Fruit fly (Drosophila melanogaster): ENCODE data around the gene CG44532.
A peak's percentile ranks its signal among the peaks of the same experiment; 100 is the strongest.

Gene CG44532

DNA sequence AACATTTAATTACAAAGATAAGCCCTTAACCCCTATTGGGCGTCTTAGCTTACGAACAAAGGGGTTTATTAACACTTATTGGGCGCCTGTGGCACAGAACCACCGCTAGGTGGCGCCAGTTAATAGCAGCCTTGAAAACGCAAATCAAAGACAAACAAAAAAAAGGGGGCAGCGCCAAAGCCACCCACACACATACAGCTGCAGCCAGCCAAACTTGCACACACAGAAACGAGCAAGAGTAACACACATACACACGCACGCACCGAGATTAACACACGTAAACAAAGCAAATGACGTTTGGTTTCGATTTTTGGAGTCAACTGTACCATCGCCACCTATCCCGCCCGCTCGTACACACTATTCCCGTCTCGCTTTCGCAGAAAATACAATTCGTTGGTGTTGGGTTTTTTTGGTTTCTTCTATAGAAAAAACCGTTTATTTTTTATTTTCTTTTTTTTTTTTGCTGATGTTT is 9.7 kb upstream of the CG44532 start (continued):
- TF ChIP-seq slou (GFP tag; optimal IDR thresholded peaks at IDR 0.05) = peak; percentile 9
- no peak for TF ChIP-seq CG30020 (tag; optimal IDR thresholded peaks at IDR 0.05)
- peak; percentile 12 for TF ChIP-seq scrt (GFP tag; optimal IDR thresholded peaks at IDR 0.05)
- no peak for TF ChIP-seq CG1529 (GFP tag; optimal IDR thresholded peaks at IDR 0.05)
- peak in 1 of 2 experiments; percentile 13 for TF ChIP-seq chif (GFP tag; optimal IDR thresholded peaks at IDR 0.05)
- TF ChIP-seq Ptx1 (GFP tag; IDR thresholded peaks at IDR 0.05) = peak; percentile 57; the same call in 1 of the 2 replicates
- 0 out of 2 replicates have a peak, but pooled peaks have one; percentile 23 for TF ChIP-seq unc-4 (GFP tag; IDR thresholded peaks at IDR 0.05; ENCODE audit: partially characterized antibody)
- no peak for TF ChIP-seq hbn (GFP tag; IDR thresholded peaks at IDR 0.05; ENCODE audit: partially characterized antibody)
- TF ChIP-seq NC2β (GFP tag; optimal IDR thresholded peaks at IDR 0.05) = no peak
- no peak for TF ChIP-seq Mad (GFP tag; optimal IDR thresholded peaks at IDR 0.05)
- peak; percentile 27 for TF ChIP-seq CG4282 (GFP tag; optimal IDR thresholded peaks at IDR 0.05)
- no peak for TF ChIP-seq CG15073 (GFP tag; optimal IDR thresholded peaks at IDR 0.05)
- TF ChIP-seq CG13775 (GFP tag; optimal IDR thresholded peaks at IDR 0.05) = no peak
- peak; percentile 24 for TF ChIP-seq CG2712 (tag; optimal IDR thresholded peaks at IDR 0.05)
- TF ChIP-seq knrl (GFP tag; IDR thresholded peaks at IDR 0.05; ENCODE audit: partially characterized antibody) = no peak
- TF ChIP-seq NC2α (GFP tag; optimal IDR thresholded peaks at IDR 0.05) = no peak
- no peak for TF ChIP-seq CG9609 (GFP tag; optimal IDR thresholded peaks at IDR 0.05)
- TF ChIP-seq mam (GFP tag; optimal IDR thresholded peaks at IDR 0.05) = no peak
- no peak for TF ChIP-seq jigr1 (GFP tag; IDR thresholded peaks at IDR 0.05)
- TF ChIP-seq CG4730 (GFP tag; IDR thresholded peaks at IDR 0.05) = no peak
- no peak for TF ChIP-seq pan (optimal IDR thresholded peaks at IDR 0.05)
- peak in 1 of 2 experiments; percentile 55 for TF ChIP-seq pan (GFP tag; optimal IDR thresholded peaks at IDR 0.05 in 1 of 2, IDR thresholded peaks at IDR 0.05 in 1 of 2)
- 0 out of 2 replicates have a peak, but pooled peaks have one; percentile 8 for TF ChIP-seq Nf-YA (GFP tag; IDR thresholded peaks at IDR 0.05)
- no peak for TF ChIP-seq CG9932 (GFP tag; IDR thresholded peaks at IDR 0.05)
- no peak for TF ChIP-seq wek (GFP tag; optimal IDR thresholded peaks at IDR 0.05)
- TF ChIP-seq GATAe (GFP tag; conservative IDR thresholded peaks at IDR 0.05) = no peak; the same call in 1 of the 2 replicates
- no peak for TF ChIP-seq luna (GFP tag; optimal IDR thresholded peaks at IDR 0.05)
- no peak for TF ChIP-seq ro (GFP tag; IDR thresholded peaks at IDR 0.05)
- TF ChIP-seq CG13296 (GFP tag; optimal IDR thresholded peaks at IDR 0.05) = peak; percentile 40
- TF ChIP-seq NfI (GFP tag; optimal IDR thresholded peaks at IDR 0.05) = peak; percentile 19
- TF ChIP-seq CG10321 (GFP tag; IDR thresholded peaks at IDR 0.05) = peak; percentile 83
- TF ChIP-seq ftz-f1 (GFP tag; optimal IDR thresholded peaks at IDR 0.05) = peak; percentile 96
- TF ChIP-seq grn (GFP tag; optimal IDR thresholded peaks at IDR 0.05) = no peak
- no peak for TF ChIP-seq CG3838 (GFP tag; optimal IDR thresholded peaks at IDR 0.05)
- TF ChIP-seq pnt (GFP tag; optimal IDR thresholded peaks at IDR 0.05) = no peak
- TF ChIP-seq CG8765 (GFP tag; IDR thresholded peaks at IDR 0.05) = no peak
- TF ChIP-seq Mes4 (GFP tag; optimal IDR thresholded peaks at IDR 0.05) = no peak
- TF ChIP-seq CG3065 (GFP tag; optimal IDR thresholded peaks at IDR 0.05) = peak; percentile 12
- peak; percentile 49 for TF ChIP-seq Meics (GFP tag; optimal IDR thresholded peaks at IDR 0.05)
- no peak for TF ChIP-seq maf-S (GFP tag; optimal IDR thresholded peaks at IDR 0.05)
- TF ChIP-seq Drgx (GFP tag; IDR thresholded peaks at IDR 0.05) = peak; percentile 68
- no peak for TF ChIP-seq Dll (GFP tag; IDR thresholded peaks at IDR 0.05; ENCODE audit: partially characterized antibody)
- peak; percentile 73; the same call in 2 of the 3 replicates for TF ChIP-seq ci (GFP tag; IDR thresholded peaks at IDR 0.05)
- TF ChIP-seq Rfx (GFP tag; IDR thresholded peaks at IDR 0.05) = peak; percentile 35
- no peak for TF ChIP-seq CG9817 (tag; optimal IDR thresholded peaks at IDR 0.05)
- peak; percentile 40 for TF ChIP-seq CG12744 (GFP tag; optimal IDR thresholded peaks at IDR 0.05)
- TF ChIP-seq Fer2 (tag; optimal IDR thresholded peaks at IDR 0.05) = no peak
- no peak for TF ChIP-seq C15 (GFP tag; IDR thresholded peaks at IDR 0.05)
- TF ChIP-seq kah (GFP tag; optimal IDR thresholded peaks at IDR 0.05) = no peak
- TF ChIP-seq CG2199 (GFP tag; IDR thresholded peaks at IDR 0.05) = 0 out of 3 replicates have a peak, but pooled peaks have one; percentile 62
- TF ChIP-seq bigmax (GFP tag; optimal IDR thresholded peaks at IDR 0.05) = no peak
- no peak for TF ChIP-seq tup (GFP tag; optimal IDR thresholded peaks at IDR 0.05)
